Fruit fly (Drosophila melanogaster) whole organism, prepupa: ENCODE results near the gene CG12998.

ENCODE experiments used
- CG11294 ChIP-seq: fragments of 200-800 bp; sonication (Bioruptor generic); IDR thresholded peaks from 2 replicates; pipeline ENCODE4 v1.3.6; 2022; ENCODE audit warnings: missing biosample characterization, missing genetic modification characterization
- CG11762 ChIP-seq: fragments of 200-800 bp; sonication (Bioruptor generic); optimal IDR thresholded peaks from 3 replicates; lab custom pipeline; 2016; ENCODE audit warnings: missing biosample characterization, missing genetic modification characterization; ENCODE audit not compliant: insufficient read depth
- CG15336 ChIP-seq: fragments of 200-800 bp; sonication (Bioruptor generic); IDR thresholded peaks from 2 replicates; pipeline ENCODE4 v1.3.6; 2022; ENCODE audit warnings: missing biosample characterization, missing genetic modification characterization
- CG16779 ChIP-seq: fragments of 200-800 bp; sonication (Bioruptor generic); optimal IDR thresholded peaks from 3 replicates; lab custom pipeline; 2017; ENCODE audit warnings: missing biosample characterization, mild to moderate bottlenecking, missing genetic modification characterization
- CG3032 ChIP-seq: fragments of 200-800 bp; optimal IDR thresholded peaks from 2 replicates; lab custom pipeline; 2019; ENCODE audit warnings: missing biosample characterization, mild to moderate bottlenecking, missing genetic modification characterization, moderate library complexity
- CG3919 ChIP-seq: fragments of 200-800 bp; sonication (Bioruptor generic); optimal IDR thresholded peaks from 3 replicates; lab custom pipeline; 2016; ENCODE audit warnings: missing biosample characterization, missing genetic modification characterization
- CG4318 ChIP-seq: fragments of 200-800 bp; sonication (Bioruptor generic); optimal IDR thresholded peaks from 3 replicates; lab custom pipeline; 2017; ENCODE audit warnings: missing biosample characterization, mild to moderate bottlenecking, missing genetic modification characterization
- CG6792 ChIP-seq: fragments of 200-800 bp; sonication (Bioruptor generic); optimal IDR thresholded peaks from 3 replicates; lab custom pipeline; 2016; ENCODE audit warnings: missing biosample characterization, missing genetic modification characterization
- CG6808 ChIP-seq: fragments of 200-800 bp; sonication (Bioruptor generic); optimal IDR thresholded peaks from 3 replicates; lab custom pipeline; 2017; ENCODE audit warnings: missing biosample characterization, missing genetic modification characterization, mild to moderate bottlenecking, moderate library complexity, missing genetic modification reagents
- CG6854 ChIP-seq: fragments of 200-800 bp; sonication (Bioruptor generic); optimal IDR thresholded peaks from 2 replicates; lab custom pipeline; 2017; ENCODE audit warnings: missing biosample characterization, mild to moderate bottlenecking, missing genetic modification characterization
- CG7368 ChIP-seq: fragments of 200-800 bp; sonication (Bioruptor generic); optimal IDR thresholded peaks from 3 replicates; lab custom pipeline; 2016; ENCODE audit warnings: missing biosample characterization, missing genetic modification characterization
- CG9139 ChIP-seq: fragments of 200-800 bp; sonication (Bioruptor generic); optimal IDR thresholded peaks from 3 replicates; lab custom pipeline; 2017; ENCODE audit warnings: missing biosample characterization, mild to moderate bottlenecking, missing genetic modification characterization
- Eip78C ChIP-seq: fragments of 200-800 bp; sonication (Bioruptor generic); peaks from one replicate; lab custom pipeline; 2016; ENCODE audit warnings: missing biosample characterization, missing genetic modification characterization
- Eip93F ChIP-seq: fragments of 200-800 bp; sonication (Bioruptor generic); optimal IDR thresholded peaks from 2 replicates; lab custom pipeline; 2016; ENCODE audit warnings: missing biosample characterization, mild to moderate bottlenecking, missing genetic modification characterization
- Ets96B ChIP-seq: fragments of 200-800 bp; optimal IDR thresholded peaks from 2 replicates; lab custom pipeline; 2019; ENCODE audit warnings: missing biosample characterization, mild to moderate bottlenecking, missing genetic modification characterization, moderate library complexity
- Hr38 ChIP-seq: sonication (Bioruptor generic); optimal IDR thresholded peaks from 2 replicates; lab custom pipeline; 2016; ENCODE audit warnings: missing biosample characterization, missing genetic modification characterization
- Lpt ChIP-seq: fragments of 200-800 bp; sonication (Bioruptor generic); optimal IDR thresholded peaks from 3 replicates; lab custom pipeline; 2016; ENCODE audit warnings: missing biosample characterization, missing genetic modification characterization
- Met ChIP-seq: fragments of 200-800 bp; sonication (Bioruptor generic); optimal IDR thresholded peaks from 3 replicates; lab custom pipeline; 2016; ENCODE audit warnings: missing biosample characterization, missing genetic modification characterization
- OdsH ChIP-seq: fragments of 200-800 bp; sonication (Bioruptor generic); optimal IDR thresholded peaks from 3 replicates; lab custom pipeline; 2016; ENCODE audit warnings: missing biosample characterization, missing genetic modification characterization
- Sox14 ChIP-seq: fragments of 200-800 bp; sonication (Bioruptor generic); optimal IDR thresholded peaks from 3 replicates; lab custom pipeline; 2016; ENCODE audit warnings: missing biosample characterization, missing genetic modification characterization
- Sox15 ChIP-seq: fragments of 200-800 bp; sonication (Bioruptor generic); optimal IDR thresholded peaks from 3 replicates; lab custom pipeline; 2016; ENCODE audit warnings: missing biosample characterization, missing genetic modification characterization
- achi ChIP-seq: fragments of 200-800 bp; sonication (Bioruptor generic); optimal IDR thresholded peaks from 3 replicates; lab custom pipeline; 2016; ENCODE audit warnings: missing biosample characterization, missing genetic modification characterization
- acj6 ChIP-seq: fragments of 200-800 bp; sonication (Bioruptor generic); optimal IDR thresholded peaks from 3 replicates; lab custom pipeline; 2016; ENCODE audit warnings: missing biosample characterization, missing genetic modification characterization
- dsx ChIP-seq: fragments of 200-800 bp; optimal IDR thresholded peaks from 3 replicates; lab custom pipeline; 2019; ENCODE audit warnings: missing biosample characterization, mild to moderate bottlenecking, missing genetic modification characterization, moderate library complexity; ENCODE audit not compliant: poor library complexity, severe bottlenecking
- eg ChIP-seq: fragments of 200-800 bp; sonication (Bioruptor generic); IDR thresholded peaks from 3 replicates; pipeline ENCODE4 v1.3.6; 2022; ENCODE audit warnings: missing biosample characterization, missing genetic modification characterization
- esn ChIP-seq: fragments of 200-800 bp; sonication (Bioruptor generic); optimal IDR thresholded peaks from 2 replicates; lab custom pipeline; 2016; ENCODE audit warnings: missing biosample characterization, mild to moderate bottlenecking, missing genetic modification characterization, moderate library complexity
- fd59A ChIP-seq: fragments of 200-800 bp; sonication (Bioruptor generic); optimal IDR thresholded peaks from 2 replicates; lab custom pipeline; 2017; ENCODE audit warnings: missing biosample characterization, mild to moderate bottlenecking, missing genetic modification characterization, missing genetic modification reagents
- fd85E ChIP-seq: fragments of 200-800 bp; sonication (Bioruptor generic); optimal IDR thresholded peaks from 3 replicates; lab custom pipeline; 2016; ENCODE audit warnings: missing biosample characterization, missing genetic modification characterization
- fkh ChIP-seq: fragments of 200-800 bp; sonication (Bioruptor generic); optimal IDR thresholded peaks from 3 replicates; lab custom pipeline; 2017; ENCODE audit warnings: missing biosample characterization, mild to moderate bottlenecking, missing genetic modification characterization, moderate library complexity
- lz ChIP-seq: fragments of 200-800 bp; sonication (Bioruptor generic); optimal IDR thresholded peaks from 3 replicates; lab custom pipeline; 2016; ENCODE audit warnings: missing biosample characterization, missing genetic modification characterization
- net ChIP-seq: fragments of 200-800 bp; sonication (Bioruptor generic); optimal IDR thresholded peaks from 3 replicates; lab custom pipeline; 2016; ENCODE audit warnings: missing biosample characterization, missing genetic modification characterization
- salr ChIP-seq, 2 experiments: fragments of 200-800 bp; sonication (Bioruptor generic); optimal IDR thresholded peaks; 3 replicates each; lab custom pipeline; 2016 to 2018; ENCODE audit warnings: missing biosample characterization in 2 of 2, missing genetic modification characterization in 2 of 2, mild to moderate bottlenecking in 1 of 2
- spab ChIP-seq: fragments of 200-800 bp; sonication (Bioruptor generic); optimal IDR thresholded peaks from 2 replicates; lab custom pipeline; 2017; ENCODE audit warnings: missing biosample characterization, mild to moderate bottlenecking, missing genetic modification characterization, missing genetic modification reagents
- ss ChIP-seq, 2 experiments: fragments of 200-800 bp; sonication (Bioruptor generic); optimal IDR thresholded peaks; 2 replicates in 1 of 2; 3 replicates in 1 of 2; lab custom pipeline; 2017 to 2018; ENCODE audit warnings: mild to moderate bottlenecking in 2 of 2, missing biosample characterization in 2 of 2, missing genetic modification characterization in 2 of 2, moderate library complexity in 1 of 2
- svp ChIP-seq: fragments of 200-800 bp; sonication (Bioruptor generic); peaks from one replicate; lab custom pipeline; 2016; ENCODE audit warnings: missing biosample characterization, missing genetic modification characterization
- vri ChIP-seq: fragments of 200-800 bp; sonication (Bioruptor generic); optimal IDR thresholded peaks from 3 replicates; lab custom pipeline; 2016; ENCODE audit warnings: missing biosample characterization, mild to moderate bottlenecking, missing genetic modification characterization

Gene CG12998

DNA sequence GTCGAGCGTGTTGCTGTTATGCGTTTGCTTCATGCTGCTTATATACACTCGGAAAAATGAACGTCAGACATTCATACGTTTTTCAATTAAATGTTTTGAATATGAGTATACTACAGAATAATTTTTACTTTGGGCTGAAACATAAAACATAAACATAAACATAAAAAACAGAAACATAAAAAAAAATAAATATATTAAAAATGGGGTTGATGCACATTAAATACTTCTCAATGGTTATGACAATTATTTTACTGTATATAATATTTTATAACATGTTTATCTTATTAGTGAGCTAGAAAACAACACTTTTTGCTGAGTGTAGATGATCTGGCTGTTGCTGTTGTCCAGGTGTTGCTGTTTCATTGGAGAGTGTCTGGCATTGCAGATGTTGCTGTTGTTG lies 19.0 kb downstream of the CG12998 start (continued):
- TF ChIP-seq Sox15 (GFP tag; lab: Kevin White, UChicago) (peak; percentile 23), CG3919 (GFP tag; lab: Kevin White, UChicago) (peak; percentile 77), fd59A (peak; percentile 46), CG9139 (GFP tag; lab: Kevin White, UChicago) (peak; percentile 18), vri (GFP tag; lab: Kevin White, UChicago) (no peak), CG3032 (peak; percentile 67), lz (GFP tag; lab: Kevin White, UChicago) (peak; percentile 28), CG11294 (GFP tag; lab: Robert Waterston, UW) (no peak), CG6854 (GFP tag; lab: Kevin White, UChicago) (no peak), dsx (GFP tag; lab: Kevin White, UChicago) (peak; percentile 70), svp (GFP tag; lab: Kevin White, UChicago) (peak; percentile 55), fd85E (GFP tag; lab: Kevin White, UChicago) (no peak), CG16779 (tag; lab: Kevin White, UChicago) (no peak), OdsH (peak; percentile 72), Ets96B (tag; lab: Kevin White, UChicago) (peak; percentile 62), eg (peak; percentile 74), CG6792 (peak; percentile 70), CG7368 (GFP tag; lab: Kevin White, UChicago) (peak; percentile 63), ss (GFP tag; optimal IDR thresholded peaks at IDR 0.05; lab: Kevin White, UChicago) (peak; percentile 69 to 71), Sox14 (GFP tag; lab: Kevin White, UChicago) (peak; percentile 41), CG6808 (peak; percentile 70), Met (GFP tag; lab: Kevin White, UChicago) (peak; percentile 55), acj6 (GFP tag; lab: Kevin White, UChicago) (peak; percentile 75)

DNA sequence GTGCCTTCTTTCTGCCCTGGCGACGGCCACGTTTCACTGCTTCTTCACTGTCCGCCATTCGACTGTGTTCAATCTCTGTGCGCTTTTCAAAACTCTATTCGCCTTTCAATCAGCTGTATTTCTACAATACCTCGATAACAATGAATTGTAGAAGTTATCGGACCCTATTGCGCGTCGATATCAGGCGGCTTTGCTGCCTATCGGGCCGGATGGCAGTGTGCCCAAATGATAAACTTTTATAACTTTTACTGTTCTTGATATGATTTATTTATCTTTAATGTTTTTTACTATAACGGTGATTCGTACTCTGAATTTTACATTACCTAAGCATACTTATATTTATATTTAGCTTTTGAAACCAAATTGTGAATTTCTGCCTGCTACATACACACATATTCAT lies 26.4 kb downstream of the CG12998 start, which contains the start of gene CG8915:
Gene CG8915, minus strand, starts transcription at position 148 of the 400 bp plus-strand sequence.
- peak; percentile 46 for TF ChIP-seq Eip78C (GFP tag; lab: Kevin White, UChicago)
- no peak for TF ChIP-seq CG11294 (GFP tag; lab: Robert Waterston, UW)

DNA sequence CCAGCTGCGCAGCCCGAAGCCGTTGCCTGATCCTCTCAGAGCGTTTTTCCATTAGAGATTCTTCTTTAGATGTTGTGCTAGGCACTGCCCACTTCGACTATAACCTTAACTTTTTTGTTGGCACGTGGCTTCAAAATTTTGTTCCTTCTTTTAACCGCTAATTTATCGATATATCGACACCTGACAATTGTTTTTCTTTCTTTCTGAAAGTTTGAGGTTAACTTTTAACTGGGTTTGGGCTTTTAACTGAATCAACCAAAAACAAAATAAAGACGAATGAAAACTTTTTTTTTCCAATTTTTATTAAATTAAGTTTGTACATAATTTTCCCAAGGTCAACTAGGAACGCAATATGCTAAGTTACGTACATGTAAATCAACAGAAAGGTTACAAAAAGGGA lies 28.4 kb downstream of the CG12998 start, which contains the start of gene CG42854:
Gene CG42854, minus strand, starts transcription at position 101 of the 400 bp plus-strand sequence.
- no peak for TF ChIP-seq achi (GFP tag; lab: Kevin White, UChicago)
- no peak for TF ChIP-seq esn (GFP tag; lab: Kevin White, UChicago)
- TF ChIP-seq Lpt (GFP tag; lab: Kevin White, UChicago), result no peak
- no peak for TF ChIP-seq CG15336 (GFP tag; lab: Robert Waterston, UW)
- no peak for TF ChIP-seq CG11762 (GFP tag; lab: Kevin White, UChicago)
- no peak for TF ChIP-seq Hr38 (GFP tag; lab: Kevin White, UChicago)
- no peak for TF ChIP-seq Eip93F (GFP tag; lab: Kevin White, UChicago)
- no peak for TF ChIP-seq fkh
- no peak for TF ChIP-seq Met (GFP tag; lab: Kevin White, UChicago)
- TF ChIP-seq Eip78C (GFP tag; lab: Kevin White, UChicago), result no peak
- TF ChIP-seq svp (GFP tag; lab: Kevin White, UChicago), result no peak
- TF ChIP-seq ss (GFP tag; optimal IDR thresholded peaks at IDR 0.05; lab: Kevin White, UChicago), result no peak
- TF ChIP-seq net (GFP tag; lab: Kevin White, UChicago), result no peak
- TF ChIP-seq salr (GFP tag; optimal IDR thresholded peaks at IDR 0.05; lab: Kevin White, UChicago), result no peak
- no peak for TF ChIP-seq OdsH
- no peak for TF ChIP-seq dsx (GFP tag; lab: Kevin White, UChicago)
- no peak for TF ChIP-seq CG4318 (GFP tag; lab: Kevin White, UChicago)

DNA sequence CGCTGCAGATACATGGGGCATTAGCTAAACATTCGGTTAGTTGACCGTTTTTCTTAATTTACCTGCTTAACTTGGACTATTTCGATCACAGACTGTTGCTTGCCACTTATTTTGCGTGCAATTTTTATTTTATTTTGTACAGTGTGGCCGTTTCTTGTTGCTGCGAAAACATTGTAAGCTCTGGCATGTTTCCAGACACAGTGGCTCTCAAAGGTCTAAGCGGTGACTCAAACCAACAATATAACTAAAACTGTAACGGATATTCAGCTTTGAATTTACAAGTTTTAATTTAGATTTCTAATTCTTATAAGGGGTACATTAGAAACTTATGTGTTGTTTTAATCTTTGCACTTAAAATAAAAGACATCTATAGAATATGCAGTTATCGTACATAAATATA lies 30.9 kb downstream of the CG12998 start, which contains the start of gene CG8675:
Gene CG8675, minus strand, starts transcription at position 177 of the 400 bp plus-strand sequence.
- TF ChIP-seq Eip78C (GFP tag; lab: Kevin White, UChicago) (peak; percentile 59), spab (no peak), dsx (GFP tag; lab: Kevin White, UChicago) (peak; percentile 76)
- TF ChIP-seq, all 60 proteins: peak for 2
